Worm (Caenorhabditis elegans) whole organism, L2 larva: ENCODE measurements around the gene F53A2.3.
A peak's percentile ranks its signal among the peaks of the same experiment; 100 is the strongest.
"Not testable (repeated sequence)": the region's sequence is repeated elsewhere in the genome, so short reads cannot be mapped to it uniquely, and the experiment has no call there.

Experiments used
- C34F6.9 ChIP-seq: fragments of 150-350 bp; optimal IDR thresholded peaks from 2 replicates; lab custom pipeline; 2014; ENCODE audit warnings: missing biosample characterization, missing genetic modification characterization
- F13H6.1 ChIP-seq: sonication (generic microtip); optimal IDR thresholded peaks from 2 replicates; lab custom pipeline; 2016; ENCODE audit warnings: missing genetic modification characterization, missing compliant biosample characterization
- Y55F3AM.14 ChIP-seq: fragments of 200-800 bp; sonication (Bioruptor generic); optimal IDR thresholded peaks from 2 replicates; lab custom pipeline; 2018; ENCODE audit warnings: mild to moderate bottlenecking, missing genetic modification characterization, missing compliant biosample characterization
- aly-2 ChIP-seq: fragments of 150-350 bp; optimal IDR thresholded peaks from 2 replicates; lab custom pipeline; 2014; ENCODE audit warnings: missing biosample characterization, missing genetic modification characterization
- blmp-1 ChIP-seq: sonication (generic microtip); optimal IDR thresholded peaks from 2 replicates; lab custom pipeline; 2017; ENCODE audit warnings: missing genetic modification characterization, mild to moderate bottlenecking, missing compliant biosample characterization, antibody characterized with exemption, moderate library complexity; ENCODE audit not compliant: insufficient read depth
- ceh-16 ChIP-seq: fragments of 150-350 bp; optimal IDR thresholded peaks from 2 replicates; lab custom pipeline; 2014; ENCODE audit warnings: missing biosample characterization, missing genetic modification characterization
- crh-2 ChIP-seq: sonication (generic microtip); optimal IDR thresholded peaks from 2 replicates; lab custom pipeline; 2017; ENCODE audit warnings: missing biosample characterization, missing genetic modification characterization
- egl-27 ChIP-seq: sonication (generic microtip); optimal IDR thresholded peaks from 3 replicates; lab custom pipeline; 2017; ENCODE audit warnings: missing biosample characterization, missing genetic modification reagents, missing genetic modification characterization
- fos-1 ChIP-seq: fragments of 150-350 bp; optimal IDR thresholded peaks from 2 replicates; lab custom pipeline; 2014; ENCODE audit warnings: missing biosample characterization, missing genetic modification characterization
- gmeb-1 ChIP-seq: fragments of 150-350 bp; optimal IDR thresholded peaks from 2 replicates; lab custom pipeline; 2014; ENCODE audit warnings: missing biosample characterization, missing genetic modification characterization
- lin-13 ChIP-seq: fragments of 150-350 bp; optimal IDR thresholded peaks from 2 replicates; lab custom pipeline; 2014; ENCODE audit warnings: missing biosample characterization, missing genetic modification reagents, missing genetic modification characterization
- lsy-2 ChIP-seq, 2 experiments: fragments of 150-350 bp in 1 of 2; sonication (generic microtip) in 1 of 2; optimal IDR thresholded peaks; 2 replicates each; lab custom pipeline; 2014 to 2017; ENCODE audit warnings: missing biosample characterization in 2 of 2, missing genetic modification characterization in 2 of 2
- nhr-21 ChIP-seq: fragments of 150-350 bp; optimal IDR thresholded peaks from 2 replicates; lab custom pipeline; 2014; ENCODE audit warnings: missing biosample characterization, missing genetic modification characterization
- nhr-25 ChIP-seq: fragments of 150-350 bp; sonication (generic microtip); optimal IDR thresholded peaks from 3 replicates; lab custom pipeline; 2014; ENCODE audit warnings: missing biosample characterization, missing genetic modification characterization
- nhr-77 ChIP-seq: fragments of 150-350 bp; optimal IDR thresholded peaks from 2 replicates; lab custom pipeline; 2014; ENCODE audit warnings: missing biosample characterization, missing genetic modification characterization
- sem-4 ChIP-seq: fragments of 150-350 bp; optimal IDR thresholded peaks from 2 replicates; lab custom pipeline; 2014; ENCODE audit warnings: missing biosample characterization, missing genetic modification reagents, missing genetic modification characterization
- sma-3 ChIP-seq: sonication (generic microtip); optimal IDR thresholded peaks from 2 replicates; lab custom pipeline; 2016; ENCODE audit warnings: missing genetic modification reagents, missing genetic modification characterization, missing compliant biosample characterization
- sma-9 ChIP-seq, 2 experiments: fragments of 150-350 bp in 1 of 2; sonication (generic microtip) in 1 of 2; optimal IDR thresholded peaks; 2 replicates each; lab custom pipeline; 2014 to 2016; ENCODE audit warnings: missing genetic modification characterization in 2 of 2, mild to moderate bottlenecking in 1 of 2, missing biosample characterization in 1 of 2, missing compliant biosample characterization in 1 of 2, missing genetic modification reagents in 1 of 2, moderate library complexity in 1 of 2
- snpc-4 ChIP-seq: fragments of 150-350 bp; optimal IDR thresholded peaks from 2 replicates; lab custom pipeline; 2014; ENCODE audit warnings: missing biosample characterization, missing genetic modification characterization
- unc-55 ChIP-seq: fragments of 150-350 bp; sonication (generic microtip); optimal IDR thresholded peaks from 3 replicates; lab custom pipeline; 2014; ENCODE audit warnings: missing biosample characterization, missing genetic modification reagents, missing genetic modification characterization

Gene F53A2.3

DNA sequence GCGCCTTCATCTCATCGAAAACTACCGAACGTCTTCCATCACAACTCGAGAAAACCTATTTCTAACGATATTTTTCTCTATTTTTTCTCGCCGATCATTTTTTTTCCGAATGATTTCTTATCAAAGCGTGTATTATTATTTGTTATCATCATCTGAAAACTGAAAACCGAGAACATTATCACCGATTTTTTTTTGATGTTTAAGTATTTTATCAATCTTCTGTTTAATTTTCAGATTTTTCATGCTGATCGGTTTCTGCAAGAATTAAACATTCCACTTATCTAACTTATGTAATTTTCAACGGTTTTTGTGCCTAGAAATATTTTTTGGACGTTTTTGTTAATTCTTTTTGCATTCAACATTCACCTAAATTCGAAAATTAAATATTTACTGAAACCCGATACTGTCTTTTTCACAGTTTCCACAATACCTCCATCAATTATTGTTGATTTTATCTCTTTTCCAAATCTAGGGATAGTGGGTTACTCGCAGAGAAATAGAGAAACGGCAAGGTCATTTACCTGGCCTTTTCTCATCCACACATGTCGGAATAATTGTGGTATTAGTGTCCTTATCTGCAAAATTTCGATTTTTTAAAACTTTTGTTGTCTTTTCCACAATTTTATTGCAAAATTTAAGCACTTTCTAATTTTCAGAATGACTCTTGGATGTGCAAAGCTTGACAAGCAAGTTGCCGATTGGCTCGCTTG is 40.7 kb downstream of the F53A2.3 start, which contains the start of gene pgm-2:
Gene pgm-2, plus strand, starts transcription at position 657 of the 710 bp plus-strand sequence.
- TF ChIP-seq sma-3 (GFP tag; lab: Kevin White, UChicago) (peak; percentile 6), aly-2 (tag; lab: Kevin White, UChicago) (no peak), snpc-4 (tag; lab: Kevin White, UChicago) (no peak), C34F6.9 (no peak), nhr-77 (no peak), nhr-21 (tag; lab: Kevin White, UChicago) (no peak), ceh-16 (tag; lab: Kevin White, UChicago) (peak; percentile 27), Y55F3AM.14 (no peak), fos-1 (tag; lab: Kevin White, UChicago) (peak; percentile 62), blmp-1 (tag; lab: Kevin White, UChicago) (no peak), nhr-25 (peak; percentile 16), egl-27 (tag; lab: Kevin White, UChicago) (no peak)
- TF ChIP-seq, all 48 proteins: peak for 4

DNA sequence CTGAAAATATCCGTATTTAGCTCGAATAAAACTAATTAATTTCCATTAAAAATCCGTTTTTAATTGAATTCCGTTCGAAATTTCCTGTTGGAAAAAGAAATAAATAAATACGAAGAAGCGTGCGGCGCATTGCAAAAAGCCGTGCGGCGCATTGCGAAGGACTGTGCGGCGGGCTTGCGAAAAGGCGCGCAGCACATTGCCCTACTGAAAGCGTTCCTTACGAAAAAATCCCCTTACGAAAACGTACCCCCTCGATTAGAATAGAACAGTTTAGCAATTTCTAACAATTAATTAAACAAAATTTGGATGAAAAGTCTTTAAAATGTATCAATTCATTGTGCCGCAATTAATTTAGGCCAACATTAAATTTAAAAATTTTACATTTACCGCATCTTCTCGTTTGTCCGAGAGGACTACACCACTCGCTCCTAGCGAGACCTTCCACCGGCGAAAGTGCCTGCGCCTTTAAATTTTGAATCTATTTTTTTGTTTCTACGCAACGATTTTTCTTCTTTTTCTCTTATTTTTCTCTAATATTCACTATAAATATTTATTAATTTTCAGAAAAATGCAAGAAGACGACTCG is 43.2 kb downstream of the F53A2.3 start, which contains the start of gene npp-18:
Gene npp-18, plus strand, starts transcription at position 565 of the 586 bp plus-strand sequence.
- peak in 1 of 2 experiments; percentile 77 for TF ChIP-seq lsy-2 (tag; optimal IDR thresholded peaks at IDR 0.05; lab: Kevin White, UChicago)
- peak; percentile 51 for TF ChIP-seq C34F6.9
- peak; percentile 45 for TF ChIP-seq blmp-1 (tag; lab: Kevin White, UChicago)
- peak; percentile 56 for TF ChIP-seq sma-3 (GFP tag; lab: Kevin White, UChicago)
- peak; percentile 74 for TF ChIP-seq lin-13 (GFP tag; lab: Kevin White, UChicago)
- peak; percentile 58 for TF ChIP-seq unc-55
- peak; percentile 17 for TF ChIP-seq snpc-4 (tag; lab: Kevin White, UChicago)
- TF ChIP-seq sem-4 (tag; lab: Kevin White, UChicago), result peak; percentile 38
- peak; percentile 33 for TF ChIP-seq fos-1 (tag; lab: Kevin White, UChicago)
- peak; percentile 60 for TF ChIP-seq crh-2 (tag; lab: Kevin White, UChicago)
- peak; percentile 78 for TF ChIP-seq gmeb-1 (tag; lab: Kevin White, UChicago)
- TF ChIP-seq sma-9 (GFP tag; optimal IDR thresholded peaks at IDR 0.05; lab: Kevin White, UChicago), result peak; percentile 63
- TF ChIP-seq sma-9 (tag; optimal IDR thresholded peaks at IDR 0.05; lab: Kevin White, UChicago), result not testable (repeated sequence)
- peak; percentile 61 for TF ChIP-seq F13H6.1 (tag; lab: Kevin White, UChicago)

DNA sequence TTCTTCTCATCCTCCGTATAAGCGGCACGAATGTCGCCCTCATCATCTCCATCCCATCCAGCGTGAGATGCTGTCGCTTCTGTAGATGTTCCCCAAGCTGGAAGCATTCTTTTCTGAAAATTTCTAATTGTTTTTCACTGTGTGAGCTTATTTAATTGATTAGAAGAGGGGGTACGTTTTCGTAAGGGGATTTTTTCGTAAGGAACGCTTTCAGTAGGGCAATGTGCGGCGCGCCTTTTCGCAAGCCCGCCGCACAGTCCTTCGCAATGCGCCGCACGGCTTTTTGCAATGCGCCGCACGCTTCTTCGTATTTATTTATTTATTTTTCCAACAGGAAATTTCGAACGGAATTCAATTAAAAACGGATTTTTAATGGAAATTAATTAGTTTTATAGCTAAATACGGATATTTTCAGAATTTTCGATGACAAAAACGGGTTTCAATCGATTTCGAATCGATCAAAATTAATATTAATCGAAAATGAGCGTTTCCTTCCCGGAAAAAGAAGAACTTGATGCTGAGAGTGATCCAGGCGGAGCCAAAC is 46.5 kb downstream of the F53A2.3 start, which contains the start of gene set-25:
Gene set-25, minus strand, starts transcription at position 120 of the 544 bp plus-strand sequence.
- TF ChIP-seq lsy-2 (tag; optimal IDR thresholded peaks at IDR 0.05; lab: Kevin White, UChicago) (peak in 1 of 2 experiments; percentile 37), sma-3 (GFP tag; lab: Kevin White, UChicago) (peak; percentile 8)
- TF ChIP-seq, all 48 proteins: peak for 2; not testable (repeated sequence) for 46
